Worm (Caenorhabditis elegans) whole organism, L4/young adult: ENCODE measurements around the gene F59A6.2.

Source experiments
- W03F9.2 ChIP-seq: fragments of 150-350 bp; optimal IDR thresholded peaks from 2 replicates; lab custom pipeline; 2014; ENCODE audit warnings: missing biosample characterization, missing genetic modification characterization
- dao-5 ChIP-seq: sonication (generic microtip); optimal IDR thresholded peaks from 2 replicates; lab custom pipeline; 2016; ENCODE audit warnings: missing genotype, missing genetic modification characterization, moderate library complexity, missing compliant biosample characterization
- him-1 ChIP-seq: sonication (generic microtip); optimal IDR thresholded peaks from 2 replicates; lab custom pipeline; 2016; ENCODE audit warnings: missing genotype, missing genetic modification reagents, missing genetic modification characterization, missing compliant biosample characterization

Gene F59A6.2

DNA sequence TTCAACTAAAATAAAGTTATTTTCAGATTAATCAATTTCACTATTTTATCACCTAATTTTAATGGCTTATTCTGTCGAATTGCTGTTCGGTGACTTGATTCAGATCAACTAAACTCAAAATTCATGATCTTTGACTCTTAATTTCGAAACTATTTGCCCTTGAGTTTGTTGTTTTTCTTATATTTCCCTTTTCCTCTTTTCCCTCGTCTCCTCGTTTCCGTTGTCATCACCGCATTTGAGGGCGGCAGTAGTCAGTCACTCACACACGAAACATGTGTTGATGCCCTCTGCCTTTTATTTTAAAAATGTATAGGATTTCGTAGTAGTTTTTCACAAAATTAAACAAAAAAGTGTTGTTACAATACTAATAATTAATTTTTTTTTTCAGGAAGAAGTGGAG is 19.6 kb upstream of the F59A6.2 start, which contains the start of gene rnh-1.0:
Gene rnh-1.0 (plus strand): TSS at position 389 of the 400 bp plus-strand sequence.
- TF ChIP-seq W03F9.2 (tag; lab: Kevin White, UChicago) (no peak), him-1 (tag; lab: Kevin White, UChicago) (no peak), dao-5 (no peak)

DNA sequence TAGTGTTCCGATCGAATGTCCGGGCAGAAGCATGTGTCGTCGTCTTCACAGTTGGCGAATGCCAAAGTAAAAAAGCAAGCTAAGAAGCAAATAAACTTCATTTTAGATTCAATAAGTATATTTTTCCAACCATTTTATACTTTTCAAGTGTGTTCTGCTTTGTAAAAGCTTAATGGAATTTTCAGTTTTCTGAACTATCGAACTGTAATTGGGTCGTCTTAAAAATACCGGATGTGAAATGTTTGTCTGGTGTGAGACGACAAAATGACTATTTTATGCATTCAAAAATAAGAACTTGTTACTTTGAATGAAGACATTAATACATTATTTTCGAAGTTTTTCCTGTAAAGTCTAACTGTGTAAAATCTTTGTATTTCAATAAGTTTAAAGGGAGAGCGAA is 15.8 kb upstream of the F59A6.2 start, which contains the start of gene F59A6.11:
Gene F59A6.11 (minus strand): TSS at position 101 of the 400 bp plus-strand sequence.
- no peak for TF ChIP-seq dao-5
- TF ChIP-seq W03F9.2 (tag; lab: Kevin White, UChicago) = no peak

DNA sequence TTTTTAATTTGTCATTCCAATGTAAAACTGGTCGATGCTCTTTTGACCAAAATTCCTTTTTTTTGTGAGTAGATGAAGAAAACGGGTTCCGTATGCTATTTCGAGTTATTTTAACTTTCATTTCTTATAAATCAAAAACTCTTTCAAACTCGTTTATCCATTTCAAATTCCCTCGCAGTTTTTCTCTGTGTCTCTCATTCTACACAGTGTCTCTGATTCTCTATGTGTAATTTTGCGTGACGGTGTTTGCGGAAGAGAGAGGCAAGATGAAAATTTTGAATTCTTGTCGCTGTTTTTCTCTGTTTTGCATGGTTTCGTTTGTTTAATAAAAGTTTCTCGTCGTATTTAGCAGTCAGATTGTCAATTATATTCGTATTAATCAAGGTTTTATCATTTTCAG is 15.4 kb upstream of the F59A6.2 start, which contains the start of gene citk-2:
Gene citk-2 (plus strand): TSS at position 399 of the 400 bp plus-strand sequence.
- no peak for TF ChIP-seq dao-5
- no peak for TF ChIP-seq W03F9.2 (tag; lab: Kevin White, UChicago)
- TF ChIP-seq him-1 (tag; lab: Kevin White, UChicago) = no peak

DNA sequence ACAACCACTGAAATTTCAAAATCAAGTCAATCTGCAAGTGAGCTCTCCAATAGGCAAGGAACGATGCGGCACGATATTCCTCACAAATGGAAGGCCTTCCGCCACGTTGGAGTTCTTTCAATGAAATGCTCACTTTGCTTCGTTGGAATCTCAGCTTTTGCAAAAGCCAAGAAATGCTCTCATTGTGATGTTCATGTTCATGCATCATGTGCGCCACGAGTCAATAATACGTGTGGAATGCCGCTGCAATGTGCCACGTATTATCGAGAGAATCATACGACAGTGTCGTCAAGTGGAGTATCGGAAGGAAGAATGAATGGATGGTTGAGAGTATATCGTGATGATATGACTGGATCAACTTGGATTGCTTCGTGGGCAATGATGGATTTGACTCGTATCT is 12.6 kb upstream of the F59A6.2 start:
- TF ChIP-seq him-1 (tag; lab: Kevin White, UChicago) = no peak
- no peak for TF ChIP-seq dao-5
- TF ChIP-seq W03F9.2 (tag; lab: Kevin White, UChicago) = no peak

DNA sequence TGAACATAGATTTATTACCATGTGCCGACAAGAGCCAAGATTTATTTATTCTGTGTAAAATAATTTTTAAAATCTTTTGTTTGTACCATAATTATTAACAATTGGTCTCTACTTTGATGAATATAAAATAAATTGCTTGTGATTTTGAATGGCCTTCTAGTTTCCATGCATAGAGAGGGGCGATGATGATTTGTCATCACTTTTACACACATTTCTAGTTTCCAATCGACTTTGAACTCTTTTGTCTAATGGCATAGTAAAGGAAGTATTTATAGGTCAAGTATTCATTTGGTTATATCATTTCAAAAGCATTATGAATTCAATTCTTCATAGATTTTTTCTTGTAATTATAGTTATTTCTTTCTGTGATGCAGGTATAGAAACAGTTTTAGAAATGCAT is 10.8 kb upstream of the F59A6.2 start, which contains the start of gene F59A6.10:
Gene F59A6.10 (plus strand): TSS at position 301 of the 400 bp plus-strand sequence.
- TF ChIP-seq dao-5 = no peak
- no peak for TF ChIP-seq him-1 (tag; lab: Kevin White, UChicago)
- TF ChIP-seq W03F9.2 (tag; lab: Kevin White, UChicago) = no peak

DNA sequence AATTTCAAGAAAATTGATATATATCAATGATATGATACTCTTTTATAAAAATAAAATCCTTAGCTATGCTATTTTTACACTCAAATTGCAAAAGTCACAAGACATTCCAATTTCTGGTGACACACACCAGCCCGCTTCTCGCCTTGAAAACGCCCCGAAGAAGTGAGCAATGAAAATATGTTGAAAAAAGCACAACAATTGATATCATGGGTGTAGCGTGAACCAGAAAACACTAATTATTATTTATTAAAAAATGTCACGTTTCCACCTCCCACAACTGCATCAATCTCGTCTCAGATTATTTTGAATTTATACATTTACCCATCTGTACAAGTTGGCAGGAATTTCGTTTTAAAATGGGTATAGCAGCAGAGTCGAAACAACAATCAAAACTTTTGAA is 9.7 kb upstream of the F59A6.2 start, which contains the start of gene F59A6.4:
Gene F59A6.4 (plus strand): TSS at position 301 of the 400 bp plus-strand sequence.
- TF ChIP-seq him-1 (tag; lab: Kevin White, UChicago) = no peak
- TF ChIP-seq W03F9.2 (tag; lab: Kevin White, UChicago) = no peak
- no peak for TF ChIP-seq dao-5

DNA sequence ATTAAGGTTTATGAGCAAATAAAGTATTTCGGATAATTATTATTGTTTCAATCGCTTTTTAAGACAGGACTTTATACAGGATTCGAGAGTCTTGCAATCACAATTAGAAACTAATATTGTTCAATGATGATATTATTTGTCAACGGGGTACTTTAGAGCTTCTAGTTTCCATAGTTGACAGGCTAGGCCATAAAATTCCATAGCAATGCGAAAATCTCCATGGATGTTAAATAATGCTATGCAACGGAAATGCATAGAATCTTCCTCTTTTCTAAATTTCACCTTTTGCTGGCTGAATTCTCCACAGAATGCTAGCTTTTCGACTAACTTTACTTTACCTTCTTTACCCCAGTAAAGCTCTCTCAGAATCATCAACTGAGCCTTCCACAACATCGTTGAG is 6.5 kb upstream of the F59A6.2 start, which contains the start of gene F59A6.3:
Gene F59A6.3 (plus strand): TSS at position 301 of the 400 bp plus-strand sequence.
- TF ChIP-seq W03F9.2 (tag; lab: Kevin White, UChicago) (no peak), him-1 (tag; lab: Kevin White, UChicago) (no peak)

DNA sequence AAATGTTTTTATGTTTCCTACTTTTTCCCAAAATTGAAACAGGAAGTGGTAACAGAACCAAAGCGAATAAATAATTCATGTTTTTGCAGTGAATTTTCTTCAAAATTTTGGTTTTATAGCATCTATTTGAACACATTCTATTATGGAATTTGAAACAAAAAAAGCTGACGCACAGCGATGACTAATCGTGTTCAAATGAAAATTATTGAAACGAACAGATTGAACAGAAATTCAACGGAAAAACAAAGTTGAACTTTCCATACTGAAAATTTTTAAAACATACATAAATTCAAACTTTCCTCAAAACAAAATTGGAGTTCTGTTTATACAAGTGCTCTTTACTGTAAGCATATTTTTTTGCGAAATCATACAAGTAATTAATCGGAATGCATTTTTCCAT is 2.5 kb upstream of the F59A6.2 start, which contains the start of gene F59A6.12:
Gene F59A6.12 (minus strand): TSS at position 101 of the 400 bp plus-strand sequence.
- no peak for TF ChIP-seq dao-5
- TF ChIP-seq him-1 (tag; lab: Kevin White, UChicago) = no peak
- no peak for TF ChIP-seq W03F9.2 (tag; lab: Kevin White, UChicago)

DNA sequence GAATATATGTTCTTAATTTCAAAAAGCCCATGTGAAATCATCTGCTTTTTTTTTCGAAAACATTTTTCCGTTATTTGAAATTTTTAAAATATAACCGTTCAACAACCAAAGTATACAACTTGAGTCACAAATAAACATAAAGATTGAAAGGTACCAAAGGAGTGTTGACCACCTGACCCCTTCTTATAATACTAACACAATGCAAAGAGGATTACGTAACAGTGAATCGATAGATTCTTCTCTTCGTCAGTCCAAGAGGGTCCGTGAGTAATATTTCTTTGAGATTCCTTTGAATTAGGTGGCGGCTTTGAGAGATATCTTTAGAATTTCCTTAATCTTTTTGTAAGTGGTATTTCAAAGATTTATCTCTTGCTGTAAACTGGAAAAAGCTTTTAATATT is 1.6 kb downstream of the F59A6.2 start:
- TF ChIP-seq him-1 (tag; lab: Kevin White, UChicago) = no peak

DNA sequence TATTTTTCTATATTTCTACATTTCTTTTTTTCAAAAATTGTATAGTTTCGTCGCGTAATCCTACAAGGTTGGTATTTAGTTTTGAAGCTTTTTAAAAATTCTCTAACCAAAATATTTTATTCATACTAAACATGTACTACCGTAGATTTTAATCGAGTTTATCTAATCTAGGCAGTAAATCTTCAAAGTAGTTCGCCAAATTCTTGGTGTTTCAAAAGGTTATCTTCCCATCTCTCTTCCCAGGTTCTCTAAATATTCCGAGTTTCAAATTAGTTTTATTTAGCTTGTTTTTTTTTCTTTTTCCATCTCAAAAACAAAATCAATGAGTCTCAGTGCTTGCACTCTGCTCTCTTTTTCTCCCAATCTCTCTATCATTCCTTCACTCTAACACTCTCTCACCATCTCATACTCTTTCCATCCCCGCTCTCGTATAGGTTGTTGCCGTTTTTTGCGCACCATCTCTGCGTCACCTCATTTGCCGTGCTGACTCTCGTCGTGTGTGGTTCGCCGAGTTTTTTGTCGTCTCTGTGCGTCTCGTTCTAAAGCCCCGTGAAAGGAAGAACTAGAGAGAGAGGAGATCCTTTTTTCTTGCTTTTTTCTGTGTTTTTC is 2.6 kb downstream of the F59A6.2 start:
- TF ChIP-seq dao-5 = no peak
- peak; percentile 45 for TF ChIP-seq W03F9.2 (tag; lab: Kevin White, UChicago)
- peak; percentile 12 for TF ChIP-seq him-1 (tag; lab: Kevin White, UChicago)

DNA sequence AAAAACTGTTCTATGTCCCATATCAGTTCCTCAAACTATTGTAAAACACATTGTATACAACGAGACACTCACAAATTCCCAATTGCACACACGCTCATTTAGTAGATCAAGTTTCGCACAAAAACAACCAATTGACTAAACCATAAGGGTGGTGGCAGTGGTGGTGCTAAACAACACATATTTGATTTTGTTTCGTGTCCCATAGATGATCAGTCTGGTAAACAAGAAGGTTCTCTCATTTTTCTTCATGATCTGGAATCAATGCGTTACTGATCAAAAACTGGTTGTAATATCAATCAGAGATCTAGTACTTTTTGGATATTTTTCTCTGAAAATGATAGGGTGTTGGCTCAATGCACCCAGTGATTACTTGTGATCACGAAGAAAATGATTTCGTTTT is 4.1 kb downstream of the F59A6.2 start:
- TF ChIP-seq dao-5 = no peak
- TF ChIP-seq him-1 (tag; lab: Kevin White, UChicago) = no peak
- no peak for TF ChIP-seq W03F9.2 (tag; lab: Kevin White, UChicago)

DNA sequence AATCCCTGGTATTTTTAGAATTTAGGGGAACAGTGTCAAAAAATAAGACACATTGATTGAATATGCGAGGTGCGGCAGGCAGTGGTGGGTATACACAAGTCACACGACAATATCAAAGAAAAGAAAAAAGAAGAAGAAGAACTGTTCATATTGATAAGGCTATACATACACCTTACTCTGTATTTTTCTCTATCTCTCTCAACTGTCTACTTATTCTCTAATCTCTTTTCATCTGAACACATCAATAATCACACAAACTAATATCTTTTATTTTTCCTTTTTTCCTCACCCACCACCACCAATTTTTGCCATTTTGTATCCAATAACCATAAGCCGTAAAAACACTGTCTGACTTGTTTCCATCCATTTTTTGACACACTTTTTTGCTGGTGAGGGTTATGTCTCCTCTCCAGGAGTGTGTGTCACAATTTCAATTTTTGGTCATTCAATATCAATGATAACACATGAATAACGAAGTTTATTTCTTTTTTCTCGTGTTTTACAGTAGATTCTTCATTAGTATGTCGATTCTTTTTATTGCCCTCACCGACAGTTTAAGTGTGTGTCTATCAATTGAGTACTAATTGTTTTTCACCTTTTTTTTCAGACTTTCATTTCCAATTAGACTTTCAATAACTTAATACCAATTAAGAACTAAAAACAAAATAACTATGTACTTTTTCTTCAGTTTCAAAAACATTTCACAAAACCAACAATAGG is 5.0 kb downstream of the F59A6.2 start:
- TF ChIP-seq him-1 (tag; lab: Kevin White, UChicago) = no peak
- no peak for TF ChIP-seq W03F9.2 (tag; lab: Kevin White, UChicago)
- TF ChIP-seq dao-5 = no peak

DNA sequence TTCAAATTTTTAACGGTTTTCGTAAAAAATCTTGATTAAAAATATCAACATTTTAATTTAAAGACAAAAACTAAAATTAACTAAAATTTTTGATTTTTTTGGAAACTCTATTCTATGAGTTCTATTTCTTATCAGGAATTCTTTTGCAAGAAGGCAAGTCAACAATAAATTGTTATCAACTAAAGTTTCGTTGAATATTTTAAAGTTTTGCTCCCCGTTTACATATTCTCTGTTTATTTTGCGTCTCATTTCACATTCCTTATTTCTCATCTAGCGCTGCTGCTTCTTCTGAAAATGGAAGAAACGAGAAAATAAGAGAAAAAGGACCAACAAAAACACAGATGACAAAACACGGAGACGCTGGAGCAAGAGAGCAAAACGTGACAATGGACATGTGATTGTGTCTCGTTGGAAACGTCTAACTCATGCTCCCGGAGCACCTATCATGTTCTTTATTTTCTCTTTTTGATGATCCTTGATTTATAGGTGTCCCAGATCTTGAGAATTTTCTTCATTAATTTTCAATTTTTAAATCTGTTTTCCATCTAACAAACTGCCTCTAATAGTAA is 6.1 kb downstream of the F59A6.2 start:
- TF ChIP-seq him-1 (tag; lab: Kevin White, UChicago) (no peak), W03F9.2 (tag; lab: Kevin White, UChicago) (no peak), dao-5 (no peak)

DNA sequence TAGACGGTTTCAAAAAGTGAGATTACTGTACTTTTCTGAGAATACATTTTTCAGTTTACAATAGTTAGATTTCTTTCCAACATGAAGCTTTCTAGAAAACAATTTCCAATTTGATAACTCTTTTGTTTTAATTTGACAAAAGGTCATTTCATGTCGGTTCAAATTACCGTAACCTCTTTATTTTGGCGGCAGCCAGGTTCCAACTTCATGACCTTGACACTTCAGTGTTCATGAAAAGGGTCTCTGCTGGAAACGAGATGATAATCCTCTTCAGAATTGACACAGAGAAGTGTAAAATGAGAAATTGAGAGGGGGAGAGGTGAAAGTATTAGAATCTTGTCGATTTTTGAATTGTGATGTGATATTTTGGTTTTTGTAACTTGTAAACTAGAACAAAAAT is 7.0 kb downstream of the F59A6.2 start:
- TF ChIP-seq W03F9.2 (tag; lab: Kevin White, UChicago) (no peak), dao-5 (no peak)
